Fruit fly (Drosophila melanogaster) whole organism, embryonic: ENCODE measurements around the gene Doc1.

Experiments
- Atf3 ChIP-seq: fragments of 200-800 bp; sonication (Bioruptor generic); optimal IDR thresholded peaks from 3 replicates; lab custom pipeline; 2016; ENCODE audit warnings: missing biosample characterization, missing genetic modification characterization
- Awh ChIP-seq: fragments of 200-800 bp; sonication (Bioruptor generic); IDR thresholded peaks from 2 replicates; pipeline ENCODE4, ENCODE4 v1.3.6; 2022; ENCODE audit warnings: missing biosample characterization, missing genetic modification characterization
- CG10654 ChIP-seq: fragments of 200-800 bp; sonication (Bioruptor generic); optimal IDR thresholded peaks from 2 replicates; lab custom pipeline; 2016; ENCODE audit warnings: missing biosample characterization, missing genetic modification characterization
- CG11093 ChIP-seq: fragments of 200-800 bp; sonication (Bioruptor generic); IDR thresholded peaks from 3 replicates; pipeline ENCODE4 v1.3.6; 2022; ENCODE audit warnings: missing biosample characterization, missing genetic modification characterization
- CG11247 ChIP-seq: fragments of 200-800 bp; sonication (Bioruptor generic); IDR thresholded peaks from 2 replicates; pipeline ENCODE4 v1.3.6; 2022; ENCODE audit warnings: missing biosample characterization, missing genetic modification characterization
- CG13624 ChIP-seq: fragments of 200-800 bp; sonication (Bioruptor generic); optimal IDR thresholded peaks from 2 replicates; lab custom pipeline; 2016; ENCODE audit warnings: missing biosample characterization, missing genetic modification characterization
- CG14667 ChIP-seq: fragments of 200-800 bp; sonication (Bioruptor generic); IDR thresholded peaks from 2 replicates; pipeline ENCODE4 v1.3.6; 2022; ENCODE audit warnings: missing biosample characterization, missing genetic modification characterization
- CG1647 ChIP-seq: fragments of 200-800 bp; sonication (Bioruptor generic); optimal IDR thresholded peaks from 3 replicates; lab custom pipeline; 2016; ENCODE audit warnings: missing biosample characterization, missing genetic modification characterization
- CG16813 ChIP-seq: fragments of 200-800 bp; sonication (Bioruptor generic); IDR thresholded peaks from 3 replicates; pipeline ENCODE4 v1.3.6; 2022; ENCODE audit warnings: missing biosample characterization, missing genetic modification characterization; ENCODE audit not compliant: partially characterized antibody
- CG17612 ChIP-seq: fragments of 200-800 bp; sonication (Bioruptor generic); IDR thresholded peaks from 2 replicates; pipeline ENCODE4 v1.3.6; 2022; ENCODE audit warnings: missing biosample characterization, missing genetic modification characterization
- CG18619 ChIP-seq: fragments of 200-800 bp; sonication (Bioruptor generic); optimal IDR thresholded peaks from 3 replicates; lab custom pipeline; 2017; ENCODE audit warnings: missing biosample characterization, mild to moderate bottlenecking, missing genetic modification characterization
- CG2875 ChIP-seq: fragments of 200-800 bp; sonication (Bioruptor generic); optimal IDR thresholded peaks from 2 replicates; lab custom pipeline; 2017; ENCODE audit warnings: missing biosample characterization, mild to moderate bottlenecking, missing genetic modification characterization, missing genetic modification reagents
- CG32772 ChIP-seq: fragments of 200-800 bp; sonication (Bioruptor generic); IDR thresholded peaks from 2 replicates; pipeline ENCODE4 v1.3.6; 2022; ENCODE audit warnings: missing biosample characterization, missing genetic modification characterization
- CG3726 ChIP-seq: fragments of 200-800 bp; sonication (Bioruptor generic); IDR thresholded peaks from 3 replicates; pipeline ENCODE4, ENCODE4 v1.3.6; 2022; ENCODE audit warnings: missing biosample characterization, missing genetic modification characterization
- CG5953 ChIP-seq: fragments of 200-800 bp; sonication (Bioruptor generic); IDR thresholded peaks from 2 replicates; pipeline ENCODE4 v1.3.6; 2022; ENCODE audit warnings: missing biosample characterization, missing genetic modification characterization
- CG6683 ChIP-seq: fragments of 200-800 bp; sonication (Bioruptor generic); optimal IDR thresholded peaks from 2 replicates; lab custom pipeline; 2017; ENCODE audit warnings: missing biosample characterization, mild to moderate bottlenecking, missing genetic modification characterization, missing genetic modification reagents
- CG6791 ChIP-seq: fragments of 200-800 bp; sonication (Bioruptor generic); IDR thresholded peaks from 3 replicates; pipeline ENCODE4 v1.3.6; 2022; ENCODE audit warnings: missing biosample characterization, missing genetic modification characterization; ENCODE audit not compliant: partially characterized antibody
- CG7556 ChIP-seq: fragments of 200-800 bp; sonication (Bioruptor generic); optimal IDR thresholded peaks from 2 replicates; lab custom pipeline; 2017; ENCODE audit warnings: missing biosample characterization, mild to moderate bottlenecking, missing genetic modification characterization
- CG7786 ChIP-seq: fragments of 200-800 bp; sonication (Bioruptor generic); optimal IDR thresholded peaks from 2 replicates; lab custom pipeline; 2016; ENCODE audit warnings: missing biosample characterization, missing genetic modification characterization
- CG8388 ChIP-seq: fragments of 200-800 bp; sonication (Bioruptor generic); optimal IDR thresholded peaks from 2 replicates; lab custom pipeline; 2019; ENCODE audit warnings: missing biosample characterization, mild to moderate bottlenecking, missing genetic modification characterization, moderate library complexity
- CG9727 ChIP-seq: fragments of 200-800 bp; sonication (Bioruptor generic); optimal IDR thresholded peaks from 3 replicates; lab custom pipeline; 2017; ENCODE audit warnings: missing biosample characterization, mild to moderate bottlenecking, missing genetic modification characterization
- CG9797 ChIP-seq: fragments of 200-800 bp; sonication (Bioruptor generic); optimal IDR thresholded peaks from 3 replicates; lab custom pipeline; 2018; ENCODE audit warnings: missing biosample characterization, mild to moderate bottlenecking, missing genetic modification characterization
- Ets97D ChIP-seq: fragments of 200-800 bp; sonication (Bioruptor generic); optimal IDR thresholded peaks from 3 replicates; lab custom pipeline; 2016; ENCODE audit warnings: missing biosample characterization, missing genetic modification characterization
- Fer1 ChIP-seq: fragments of 200-800 bp; sonication (Bioruptor generic); optimal IDR thresholded peaks from 2 replicates; lab custom pipeline; 2017; ENCODE audit warnings: missing biosample characterization, mild to moderate bottlenecking, missing genetic modification characterization
- GATAe ChIP-seq: fragments of 200-800 bp; sonication (Bioruptor generic); conservative IDR thresholded peaks from 2 replicates; pipeline ENCODE4 v1.3.6; 2022; ENCODE audit warnings: missing biosample characterization, missing genetic modification characterization
- H2.0 ChIP-seq: fragments of 200-800 bp; sonication (Bioruptor generic); IDR thresholded peaks from 2 replicates; pipeline ENCODE4 v1.3.6; 2022; ENCODE audit warnings: missing biosample characterization, missing genetic modification characterization
- Hey ChIP-seq: fragments of 200-800 bp; sonication (Bioruptor generic); optimal IDR thresholded peaks from 3 replicates; lab custom pipeline; 2018; ENCODE audit warnings: missing biosample characterization, mild to moderate bottlenecking, missing genetic modification characterization
- Hmr ChIP-seq: fragments of 200-800 bp; sonication (Bioruptor generic); optimal IDR thresholded peaks from 3 replicates; lab custom pipeline; 2017; ENCODE audit warnings: mild to moderate bottlenecking, missing biosample characterization, missing genetic modification reagents, missing genetic modification characterization
- Hr3 ChIP-seq: fragments of 200-800 bp; sonication (Bioruptor generic); optimal IDR thresholded peaks from 3 replicates; lab custom pipeline; 2016; ENCODE audit warnings: missing biosample characterization, missing genetic modification characterization
- Hr78 ChIP-seq, 2 experiments: fragments of 200-800 bp in 1 of 2; fragments of >200 bp in 1 of 2; sonication (Bioruptor generic) in 1 of 2; optimal IDR thresholded peaks; 2 replicates each; lab custom pipeline; 2017 to 2019; ENCODE audit warnings: missing biosample characterization in 2 of 2, missing genetic modification characterization in 2 of 2, mild to moderate bottlenecking in 1 of 2, moderate library complexity in 1 of 2
- Kr ChIP-seq: fragments of 200-800 bp; sonication (Bioruptor generic); optimal IDR thresholded peaks from 2 replicates; lab custom pipeline; 2017; ENCODE audit warnings: missing biosample characterization, mild to moderate bottlenecking, missing genetic modification characterization
- Mad ChIP-seq: fragments of 200-800 bp; sonication (Bioruptor generic); optimal IDR thresholded peaks from 2 replicates; lab custom pipeline; 2016; ENCODE audit warnings: missing biosample characterization, missing genetic modification characterization
- Spps ChIP-seq: fragments of 200-800 bp; sonication (Bioruptor generic); optimal IDR thresholded peaks from 2 replicates; lab custom pipeline; 2018; ENCODE audit warnings: missing biosample characterization, mild to moderate bottlenecking, missing genetic modification characterization
- Sry-β ChIP-seq: fragments of 200-800 bp; sonication (Bioruptor generic); optimal IDR thresholded peaks from 2 replicates; lab custom pipeline; 2018; ENCODE audit warnings: missing biosample characterization, mild to moderate bottlenecking, missing genetic modification characterization, moderate library complexity
- Usf ChIP-seq: fragments of 200-800 bp; sonication (Bioruptor generic); optimal IDR thresholded peaks from 2 replicates; lab custom pipeline; 2017; ENCODE audit warnings: missing genotype, missing biosample characterization, missing genetic modification characterization
- Xrp1 ChIP-seq: fragments of 200-800 bp; sonication (Bioruptor generic); IDR thresholded peaks from 2 replicates; pipeline ENCODE4 v1.3.6; 2022; ENCODE audit warnings: missing biosample characterization, missing genetic modification characterization
- abd-A ChIP-seq: fragments of 200-800 bp; sonication (Bioruptor generic); optimal IDR thresholded peaks from 3 replicates; lab custom pipeline; 2019; ENCODE audit warnings: missing biosample characterization, mild to moderate bottlenecking, missing genetic modification characterization, moderate library complexity
- al ChIP-seq: fragments of 200-800 bp; sonication (Bioruptor generic); IDR thresholded peaks from 2 replicates; pipeline ENCODE4 v1.3.6; 2022; ENCODE audit warnings: missing biosample characterization, missing genetic modification characterization
- cg ChIP-seq: fragments of 200-800 bp; sonication (Bioruptor generic); optimal IDR thresholded peaks from 3 replicates; lab custom pipeline; 2019; ENCODE audit warnings: missing biosample characterization, mild to moderate bottlenecking, missing genetic modification characterization, moderate library complexity
- eyg ChIP-seq: fragments of 200-800 bp; sonication (Bioruptor generic); optimal IDR thresholded peaks from 3 replicates; lab custom pipeline; 2016; ENCODE audit warnings: missing biosample characterization, missing genetic modification characterization
- grau ChIP-seq: fragments of 200-800 bp; optimal IDR thresholded peaks from 3 replicates; lab custom pipeline; 2019; ENCODE audit warnings: missing biosample characterization, mild to moderate bottlenecking, missing genetic modification characterization, moderate library complexity
- inv ChIP-seq: fragments of 200-800 bp; sonication (Bioruptor generic); IDR thresholded peaks from 2 replicates; pipeline ENCODE4 v1.3.6; 2022; ENCODE audit warnings: missing biosample characterization, missing genetic modification characterization; ENCODE audit not compliant: partially characterized antibody
- kay ChIP-seq: fragments of 200-800 bp; sonication (Bioruptor generic); optimal IDR thresholded peaks from 2 replicates; lab custom pipeline; 2016; ENCODE audit warnings: missing biosample characterization, missing genetic modification characterization
- pnt ChIP-seq: fragments of 200-800 bp; sonication (Bioruptor generic); optimal IDR thresholded peaks from 3 replicates; lab custom pipeline; 2016; ENCODE audit warnings: missing biosample characterization, missing genetic modification characterization
- tap ChIP-seq: fragments of 200-800 bp; optimal IDR thresholded peaks from 3 replicates; lab custom pipeline; 2019; ENCODE audit warnings: missing biosample characterization, mild to moderate bottlenecking, missing genetic modification characterization, moderate library complexity
- tna ChIP-seq: fragments of 200-800 bp; sonication (Bioruptor generic); IDR thresholded peaks from 2 replicates; pipeline ENCODE4 v1.3.6; 2022; ENCODE audit warnings: missing biosample characterization, missing genetic modification characterization; ENCODE audit not compliant: partially characterized antibody
- toy ChIP-seq: fragments of 200-800 bp; sonication (Bioruptor generic); IDR thresholded peaks from 2 replicates; pipeline ENCODE4 v1.3.6; 2022; ENCODE audit warnings: missing biosample characterization, missing genetic modification characterization
- twi ChIP-seq: fragments of 200-800 bp; optimal IDR thresholded peaks from 2 replicates; lab custom pipeline; 2019; ENCODE audit warnings: missing biosample characterization, mild to moderate bottlenecking, missing genetic modification characterization, moderate library complexity
- wek ChIP-seq: fragments of 200-800 bp; sonication (Bioruptor generic); optimal IDR thresholded peaks from 3 replicates; lab custom pipeline; 2018; ENCODE audit warnings: missing biosample characterization, mild to moderate bottlenecking, missing genetic modification characterization, moderate library complexity

Doc1 gene

dm6 chr3L:9033999-9034626, 7.1 kb upstream of the Doc1 start (continued):
- TF ChIP-seq Awh (GFP tag; lab: Robert Waterston, UW) (peak; percentile 70), Usf (GFP tag; lab: Kevin White, UChicago) (no peak), Xrp1 (GFP tag; lab: Robert Waterston, UW) (peak; percentile 91), twi (tag; lab: Kevin White, UChicago) (no peak), CG2875 (no peak), Hr78 (GFP tag; optimal IDR thresholded peaks at IDR 0.05; lab: Kevin White, UChicago) (peak in 1 of 2 experiments; percentile 33), Spps (tag; lab: Kevin White, UChicago) (peak; percentile 85), toy (GFP tag; lab: Robert Waterston, UW) (no peak), CG13624 (no peak), CG6791 (GFP tag; lab: Robert Waterston, UW) (no peak), Ets97D (GFP tag; lab: Kevin White, UChicago) (no peak), CG16813 (GFP tag; lab: Robert Waterston, UW) (no peak), CG9727 (GFP tag; lab: Kevin White, UChicago) (peak; percentile 80), GATAe (GFP tag; lab: Robert Waterston, UW) (no peak), CG7786 (GFP tag; lab: Kevin White, UChicago) (no peak), Hr3 (GFP tag; lab: Kevin White, UChicago) (peak; percentile 46), CG8388 (GFP tag; lab: Kevin White, UChicago) (peak; percentile 22), abd-A (tag; lab: Kevin White, UChicago) (no peak), Hey (tag; lab: Kevin White, UChicago) (no peak), CG1647 (GFP tag; lab: Kevin White, UChicago) (peak; percentile 35), al (GFP tag; lab: Robert Waterston, UW) (0 out of 2 replicates have a peak, but pooled peaks have one; percentile 17), CG14667 (GFP tag; lab: Robert Waterston, UW) (peak; percentile 55), Hmr (GFP tag; lab: Kevin White, UChicago) (no peak), CG10654 (GFP tag; lab: Kevin White, UChicago) (peak; percentile 61), H2.0 (GFP tag; lab: Robert Waterston, UW) (peak; percentile 62), CG9797 (GFP tag; lab: Kevin White, UChicago) (no peak), CG5953 (GFP tag; lab: Robert Waterston, UW) (peak; percentile 39; the same call in 1 of the 2 replicates), CG17612 (GFP tag; lab: Robert Waterston, UW) (no peak), Atf3 (peak; percentile 28), CG11247 (no peak), inv (no peak), CG6683 (GFP tag; lab: Kevin White, UChicago) (no peak), Kr (GFP tag; lab: Kevin White, UChicago) (no peak), CG11093 (GFP tag; lab: Robert Waterston, UW) (peak; percentile 68; the same call in 2 of the 3 replicates), CG7556 (no peak), tna (no peak), CG32772 (GFP tag; lab: Robert Waterston, UW) (peak; percentile 74), Fer1 (GFP tag; lab: Kevin White, UChicago) (no peak), CG18619 (GFP tag; lab: Kevin White, UChicago) (no peak), Sry-β (GFP tag; lab: Kevin White, UChicago) (no peak), eyg (GFP tag; lab: Kevin White, UChicago) (no peak), tap (tag; lab: Kevin White, UChicago) (peak; percentile 74), wek (GFP tag; lab: Kevin White, UChicago) (no peak), Mad (GFP tag; lab: Kevin White, UChicago) (no peak), kay (no peak), cg (no peak), CG3726 (GFP tag; lab: Robert Waterston, UW) (0 out of 3 replicates have a peak, but pooled peaks have one; percentile 5), pnt (GFP tag; lab: Kevin White, UChicago) (no peak), grau (peak; percentile 41)
